Worm (Caenorhabditis elegans) whole organism, L4 larva: ENCODE results near the gene Y54G2A.52.
A peak's percentile ranks its signal among the peaks of the same experiment; 100 is the strongest.
"Not testable (repeated sequence)": the region's sequence is repeated elsewhere in the genome, so short reads cannot be mapped to it uniquely, and the experiment has no call there.

Experiments
- F44E2.7 ChIP-seq: fragments of 200-800 bp; sonication (Bioruptor generic); IDR thresholded peaks from 2 replicates; pipeline ENCODE4 v2.1.2; 2022; ENCODE audit warnings: missing genetic modification characterization, missing compliant biosample characterization
- T20F7.1 ChIP-seq: fragments of 200-800 bp; sonication (Bioruptor generic); optimal IDR thresholded peaks from 2 replicates; lab custom pipeline; 2018; ENCODE audit warnings: mild to moderate bottlenecking, missing genetic modification characterization, missing compliant biosample characterization
- T26A8.4 ChIP-seq: fragments of 200-800 bp; sonication (Bioruptor generic); IDR thresholded peaks from 2 replicates; pipeline ENCODE4 v1.3.6; 2022; ENCODE audit warnings: missing genetic modification characterization, missing compliant biosample characterization
- Y5F2A.4 ChIP-seq: fragments of 200-800 bp; sonication (Bioruptor generic); optimal IDR thresholded peaks from 2 replicates; lab custom pipeline; 2018; ENCODE audit warnings: mild to moderate bottlenecking, missing genetic modification characterization, missing compliant biosample characterization
- ceh-20 ChIP-seq: fragments of 200-800 bp; sonication (Bioruptor generic); IDR thresholded peaks from 2 replicates; pipeline ENCODE4 v1.3.6; 2022; ENCODE audit warnings: missing genetic modification reagents, missing genetic modification characterization, missing compliant biosample characterization
- ceh-82 ChIP-seq: sonication (generic microtip); optimal IDR thresholded peaks from 2 replicates; lab custom pipeline; 2017; ENCODE audit warnings: missing biosample characterization, missing genetic modification characterization
- cey-2 ChIP-seq: sonication (generic microtip); optimal IDR thresholded peaks from 3 replicates; lab custom pipeline; 2017; ENCODE audit warnings: missing genetic modification characterization, mild to moderate bottlenecking, missing compliant biosample characterization, antibody characterized with exemption, borderline replicate concordance; ENCODE audit not compliant: insufficient read depth
- daf-16 ChIP-seq, 3 experiments: sonication (generic microtip); optimal IDR thresholded peaks; 2 replicates each; lab custom pipeline; 2016 to 2017; ENCODE audit warnings: missing genetic modification characterization in 3 of 3, missing genetic modification reagents in 3 of 3, mild to moderate bottlenecking in 2 of 3, missing compliant biosample characterization in 2 of 3, missing biosample characterization in 1 of 3, moderate library complexity in 1 of 3
- daf-19 ChIP-seq: fragments of 200-800 bp; sonication (Bioruptor generic); conservative IDR thresholded peaks from 2 replicates; pipeline ENCODE4 v1.3.6; 2022; ENCODE audit warnings: missing genetic modification characterization, missing compliant biosample characterization
- daf-8 ChIP-seq: fragments of 200-800 bp; sonication (Bioruptor generic); IDR thresholded peaks from 2 replicates; pipeline ENCODE4 v1.3.6; 2022; ENCODE audit warnings: missing genetic modification characterization, missing compliant biosample characterization
- dmd-6 ChIP-seq: fragments of 200-800 bp; sonication (Bioruptor generic); IDR thresholded peaks from 2 replicates; pipeline ENCODE4 v1.3.6; 2022; ENCODE audit warnings: missing genetic modification reagents, missing genetic modification characterization, missing compliant biosample characterization
- dmd-9 ChIP-seq: fragments of 200-800 bp; sonication (Bioruptor generic); IDR thresholded peaks from 2 replicates; pipeline ENCODE4 v1.3.6; 2022; ENCODE audit warnings: missing genetic modification reagents, missing genetic modification characterization, missing compliant biosample characterization
- dpl-1 ChIP-seq: fragments of 150-350 bp; optimal IDR thresholded peaks from 2 replicates; lab custom pipeline; 2014; ENCODE audit warnings: missing biosample characterization, missing genetic modification reagents, missing genetic modification characterization
- duxl-1 ChIP-seq: sonication (generic microtip); optimal IDR thresholded peaks from 2 replicates; lab custom pipeline; 2016; ENCODE audit warnings: mild to moderate bottlenecking, missing genetic modification characterization, moderate library complexity, missing compliant biosample characterization; ENCODE audit not compliant: poor library complexity
- dve-1 ChIP-seq: sonication (generic microtip); optimal IDR thresholded peaks from 2 replicates; lab custom pipeline; 2017; ENCODE audit warnings: antibody characterized with exemption, mild to moderate bottlenecking, missing genetic modification characterization, missing compliant biosample characterization; ENCODE audit not compliant: insufficient read depth
- egl-43 ChIP-seq: fragments of 200-800 bp; sonication (Bioruptor generic); IDR thresholded peaks from 2 replicates; pipeline ENCODE4 v1.3.6; 2022; ENCODE audit warnings: missing genetic modification reagents, missing genetic modification characterization, missing compliant biosample characterization
- hif-1 ChIP-seq, 2 experiments: sonication (generic microtip); optimal IDR thresholded peaks; 2 replicates each; lab custom pipeline; 2016 to 2017; ENCODE audit warnings: missing compliant biosample characterization in 2 of 2, missing genetic modification characterization in 2 of 2, missing genetic modification reagents in 2 of 2, missing genotype in 2 of 2, mild to moderate bottlenecking in 1 of 2
- hlh-11 ChIP-seq: fragments of 200-800 bp; sonication (Bioruptor generic); optimal IDR thresholded peaks from 2 replicates; lab custom pipeline; 2018; ENCODE audit warnings: mild to moderate bottlenecking, missing genetic modification characterization, missing compliant biosample characterization
- hlh-30 ChIP-seq: sonication (generic microtip); optimal IDR thresholded peaks from 2 replicates; lab custom pipeline; 2017; ENCODE audit warnings: antibody characterized with exemption, mild to moderate bottlenecking, missing genetic modification characterization, missing compliant biosample characterization; ENCODE audit not compliant: insufficient read depth
- hmg-1.1 ChIP-seq: fragments of 200-800 bp; sonication (Bioruptor generic); IDR thresholded peaks from 2 replicates; pipeline ENCODE4 v1.3.6; 2022; ENCODE audit warnings: missing genetic modification reagents, missing genetic modification characterization, missing compliant biosample characterization
- jun-1 ChIP-seq: fragments of 150-350 bp; optimal IDR thresholded peaks from 2 replicates; lab custom pipeline; 2014; ENCODE audit warnings: missing biosample characterization, missing genetic modification reagents, missing genetic modification characterization
- lin-29 ChIP-seq: fragments of 200-800 bp; sonication (Bioruptor generic); IDR thresholded peaks from 2 replicates; pipeline ENCODE4 v1.3.6; 2022; ENCODE audit warnings: missing genetic modification reagents, missing genetic modification characterization, missing compliant biosample characterization
- lsy-2 ChIP-seq, 2 experiments: fragments of 150-350 bp in 1 of 2; sonication (generic microtip) in 1 of 2; optimal IDR thresholded peaks; 2 replicates each; lab custom pipeline; 2014 to 2017; ENCODE audit warnings: missing biosample characterization in 2 of 2, missing genetic modification characterization in 2 of 2
- madf-9 ChIP-seq: fragments of 200-800 bp; sonication (Bioruptor generic); conservative IDR thresholded peaks from 2 replicates; pipeline ENCODE4 v1.3.6; 2022; ENCODE audit warnings: missing genetic modification reagents, missing genetic modification characterization, missing compliant biosample characterization
- mep-1 ChIP-seq: fragments of 150-350 bp; sonication (generic microtip); optimal IDR thresholded peaks from 3 replicates; lab custom pipeline; 2014; ENCODE audit warnings: missing biosample characterization, missing genetic modification characterization
- mes-2 ChIP-seq: sonication (generic microtip); optimal IDR thresholded peaks from 2 replicates; lab custom pipeline; 2016; ENCODE audit warnings: missing genotype, mild to moderate bottlenecking, missing genetic modification characterization, missing compliant biosample characterization; ENCODE audit not compliant: poor library complexity, severe bottlenecking
- nhr-28 ChIP-seq: fragments of 150-350 bp; optimal IDR thresholded peaks from 2 replicates; lab custom pipeline; 2014; ENCODE audit warnings: missing biosample characterization, missing genetic modification characterization
- nhr-6 ChIP-seq: fragments of 150-350 bp; optimal IDR thresholded peaks from 2 replicates; lab custom pipeline; 2014; ENCODE audit warnings: missing biosample characterization, missing genetic modification characterization
- rbr-2 ChIP-seq: sonication (generic microtip); optimal IDR thresholded peaks from 2 replicates; lab custom pipeline; 2016; ENCODE audit warnings: missing genotype, missing genetic modification characterization, missing compliant biosample characterization
- sdz-12 ChIP-seq: fragments of 200-800 bp; sonication (Bioruptor generic); optimal IDR thresholded peaks from 2 replicates; lab custom pipeline; 2018; ENCODE audit warnings: mild to moderate bottlenecking, missing genetic modification characterization, missing compliant biosample characterization
- skn-1 ChIP-seq: fragments of 150-350 bp; optimal IDR thresholded peaks from 2 replicates; lab custom pipeline; 2014; ENCODE audit warnings: missing biosample characterization, missing genetic modification characterization
- snpc-1.2 ChIP-seq: fragments of 200-800 bp; sonication (Bioruptor generic); IDR thresholded peaks from 2 replicates; pipeline ENCODE4 v1.3.6; 2022; ENCODE audit warnings: missing genetic modification reagents, missing genetic modification characterization, missing compliant biosample characterization

Y54G2A.52 gene

ce11 chrIV:2793956-2794355, 4.5 kb downstream of the Y54G2A.52 start:
- TF ChIP-seq daf-19 (GFP tag; lab: Robert Waterston, UW) (no peak), dmd-6 (GFP tag; lab: Robert Waterston, UW) (no peak), lin-29 (no peak), mep-1 (tag; lab: Kevin White, UChicago) (no peak), madf-9 (GFP tag; lab: Robert Waterston, UW) (no peak), hmg-1.1 (GFP tag; lab: Robert Waterston, UW) (no peak), hif-1 (tag; optimal IDR thresholded peaks at IDR 0.05; lab: Kevin White, UChicago) (no peak), daf-8 (GFP tag; lab: Robert Waterston, UW) (no peak), egl-43 (GFP tag; lab: Robert Waterston, UW) (no peak), skn-1 (tag; lab: Kevin White, UChicago) (no peak), sdz-12 (GFP tag; lab: Kevin White, UChicago) (no peak), jun-1 (no peak), dmd-9 (GFP tag; lab: Robert Waterston, UW) (no peak), duxl-1 (tag; lab: Kevin White, UChicago) (no peak)
- TF ChIP-seq, all 104 proteins: peak for 0

- TF ChIP-seq T20F7.1 (GFP tag; lab: Kevin White, UChicago); snpc-1.2 (GFP tag; lab: Robert Waterston, UW); mep-1 (tag; lab: Kevin White, UChicago): not testable (repeated sequence)
Observed at ce11 chrIV:2788389-2788788, 10.1 kb downstream of the Y54G2A.52 start, which contains the start of gene atln-1. TSS of gene atln-1 (plus strand) at chrIV:2788689.

DNA sequence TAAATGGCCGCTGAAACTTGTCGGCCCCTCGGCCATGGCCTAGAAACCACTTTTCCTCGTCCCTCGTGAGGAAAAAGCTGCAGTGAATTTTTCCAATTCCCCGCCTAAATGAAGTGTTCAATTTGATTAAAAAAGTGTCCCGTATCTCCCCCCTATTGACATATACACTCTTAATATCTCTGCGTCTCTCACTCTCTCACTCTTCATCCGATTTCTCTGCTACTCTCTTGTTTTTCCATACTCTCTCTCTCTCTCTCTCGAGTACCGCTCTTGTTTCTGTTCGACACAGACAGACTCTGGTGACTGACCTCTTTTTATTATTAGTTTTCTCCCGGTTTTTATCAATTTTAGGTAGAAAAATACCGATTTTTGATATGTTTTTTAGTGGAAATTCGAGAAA, 13.4 kb downstream of the Y54G2A.52 start:
- peak; percentile 64 for TF ChIP-seq hmg-1.1 (GFP tag; lab: Robert Waterston, UW)
- no peak for TF ChIP-seq ceh-82 (tag; lab: Kevin White, UChicago)
- TF ChIP-seq hlh-30 (tag; lab: Kevin White, UChicago), result peak; percentile 50
- peak; percentile 53 for TF ChIP-seq hlh-11 (tag; lab: Kevin White, UChicago)
- peak; percentile 24 for TF ChIP-seq dpl-1 (GFP tag; lab: Kevin White, UChicago)
- TF ChIP-seq daf-16 (GFP tag; optimal IDR thresholded peaks at IDR 0.05; lab: Kevin White, UChicago), result no peak
- TF ChIP-seq daf-16 (tag; optimal IDR thresholded peaks at IDR 0.05; lab: Kevin White, UChicago), result peak; percentile 71
- TF ChIP-seq cey-2 (tag; lab: Kevin White, UChicago), result no peak
- TF ChIP-seq dve-1 (tag; lab: Kevin White, UChicago), result peak; percentile 58
- TF ChIP-seq mep-1 (tag; lab: Kevin White, UChicago), result peak; percentile 40
- TF ChIP-seq T26A8.4 (GFP tag; lab: Robert Waterston, UW), result 0 out of 2 replicates have a peak, but pooled peaks have one; percentile 43
- no peak for TF ChIP-seq skn-1 (tag; lab: Kevin White, UChicago)
- TF ChIP-seq Y5F2A.4 (GFP tag; lab: Kevin White, UChicago), result no peak
- peak; percentile 28 for TF ChIP-seq nhr-6
- TF ChIP-seq rbr-2 (tag; lab: Kevin White, UChicago), result peak; percentile 30
- no peak for TF ChIP-seq F44E2.7 (GFP tag; lab: Robert Waterston, UW)
- peak; percentile 31 for TF ChIP-seq nhr-28 (tag; lab: Kevin White, UChicago)
- 0 out of 2 replicates have a peak, but pooled peaks have one; percentile 11 for TF ChIP-seq ceh-20
- peak; percentile 51 for TF ChIP-seq mes-2 (tag; lab: Kevin White, UChicago)
- TF ChIP-seq lsy-2 (tag; optimal IDR thresholded peaks at IDR 0.05; lab: Kevin White, UChicago), result peak in 1 of 2 experiments; percentile 49
